Worm (Caenorhabditis elegans) whole organism, young adult: ENCODE measurements around the gene srb-12.

ENCODE experiments used
- B0019.2 ChIP-seq: fragments of 200-800 bp; sonication (Bioruptor generic); conservative IDR thresholded peaks from 2 replicates; pipeline ENCODE4 v1.3.6; 2022; ENCODE audit warnings: missing genetic modification reagents, missing genetic modification characterization, missing compliant biosample characterization
- F10E7.11 ChIP-seq: sonication (generic microtip); optimal IDR thresholded peaks from 2 replicates; lab custom pipeline; 2017; ENCODE audit warnings: mild to moderate bottlenecking, missing genetic modification characterization, moderate library complexity, missing compliant biosample characterization
- F52B5.7 ChIP-seq: sonication (generic microtip); optimal IDR thresholded peaks from 2 replicates; lab custom pipeline; 2016; ENCODE audit warnings: mild to moderate bottlenecking, missing genetic modification characterization, missing compliant biosample characterization
- Y56A3A.18 ChIP-seq: fragments of 200-800 bp; sonication (Bioruptor generic); IDR thresholded peaks from 2 replicates; pipeline ENCODE4 v1.3.6; 2022; ENCODE audit warnings: missing genetic modification reagents, missing genetic modification characterization, missing compliant biosample characterization
- Y67H2A.10 ChIP-seq: fragments of 200-800 bp; sonication (Bioruptor generic); conservative IDR thresholded peaks from 2 replicates; pipeline ENCODE4 v1.3.6; 2022; ENCODE audit warnings: missing genetic modification reagents, missing genetic modification characterization, missing compliant biosample characterization
- akir-1 ChIP-seq: fragments of 200-800 bp; sonication (Bioruptor generic); optimal IDR thresholded peaks from 2 replicates; lab custom pipeline; 2018; ENCODE audit warnings: mild to moderate bottlenecking, missing genetic modification characterization, moderate library complexity, missing compliant biosample characterization
- aptf-3 ChIP-seq: fragments of 200-800 bp; sonication (Bioruptor generic); IDR thresholded peaks from 2 replicates; pipeline ENCODE4 v1.3.6; 2022; ENCODE audit warnings: missing genetic modification characterization, missing compliant biosample characterization
- attf-6 ChIP-seq: fragments of 200-800 bp; sonication (Bioruptor generic); IDR thresholded peaks from 2 replicates; pipeline ENCODE4 v1.3.6; 2022; ENCODE audit warnings: missing genetic modification reagents, missing genetic modification characterization, missing compliant biosample characterization
- bed-1 ChIP-seq: fragments of 200-800 bp; sonication (Bioruptor generic); IDR thresholded peaks from 2 replicates; pipeline ENCODE4 v1.3.6; 2022; ENCODE audit warnings: missing genetic modification reagents, missing genetic modification characterization, missing compliant biosample characterization
- bed-2 ChIP-seq: fragments of 200-800 bp; sonication (Bioruptor generic); IDR thresholded peaks from 2 replicates; pipeline ENCODE4 v1.3.6; 2022; ENCODE audit warnings: missing genetic modification reagents, missing genetic modification characterization, missing compliant biosample characterization
- ccch-3 ChIP-seq: fragments of 200-800 bp; sonication (Bioruptor generic); optimal IDR thresholded peaks from 2 replicates; lab custom pipeline; 2018; ENCODE audit warnings: mild to moderate bottlenecking, missing genetic modification characterization, missing compliant biosample characterization
- ceh-79 ChIP-seq: sonication (generic microtip); optimal IDR thresholded peaks from 2 replicates; lab custom pipeline; 2017; ENCODE audit warnings: mild to moderate bottlenecking, missing genetic modification characterization, missing compliant biosample characterization
- chd-7 ChIP-seq: sonication (generic microtip); optimal IDR thresholded peaks from 2 replicates; lab custom pipeline; 2016; ENCODE audit warnings: mild to moderate bottlenecking, missing genetic modification characterization, moderate library complexity, missing compliant biosample characterization
- dox-1 ChIP-seq: fragments of 200-800 bp; sonication (Bioruptor generic); IDR thresholded peaks from 2 replicates; pipeline ENCODE4 v1.3.6; 2022; ENCODE audit warnings: missing genetic modification reagents, missing genetic modification characterization, missing compliant biosample characterization
- dpff-1 ChIP-seq: sonication (generic microtip); optimal IDR thresholded peaks from 2 replicates; lab custom pipeline; 2017; ENCODE audit warnings: mild to moderate bottlenecking, missing genetic modification characterization, missing compliant biosample characterization
- ekl-4 ChIP-seq: fragments of 200-800 bp; sonication (Bioruptor generic); IDR thresholded peaks from 2 replicates; pipeline ENCODE4 v1.3.6; 2022; ENCODE audit warnings: missing genetic modification reagents, missing genetic modification characterization, missing compliant biosample characterization
- hlh-12 ChIP-seq: sonication (generic microtip); optimal IDR thresholded peaks from 2 replicates; lab custom pipeline; 2016; ENCODE audit warnings: missing genetic modification characterization, missing compliant biosample characterization
- hmg-20 ChIP-seq: fragments of 200-800 bp; sonication (Bioruptor generic); IDR thresholded peaks from 2 replicates; pipeline ENCODE4 v1.3.6; 2022; ENCODE audit warnings: missing genetic modification reagents, missing genetic modification characterization, missing compliant biosample characterization
- hrde-1 ChIP-seq: sonication (generic microtip); optimal IDR thresholded peaks from 2 replicates; lab custom pipeline; 2016; ENCODE audit warnings: missing genetic modification characterization, mild to moderate bottlenecking, missing compliant biosample characterization, moderate library complexity, missing genotype, missing genetic modification reagents, borderline replicate concordance
- let-526 ChIP-seq: fragments of 200-800 bp; sonication (Bioruptor generic); IDR thresholded peaks from 2 replicates; pipeline ENCODE4 v1.3.6; 2022; ENCODE audit warnings: missing genetic modification reagents, missing genetic modification characterization, missing compliant biosample characterization
- lsl-1 ChIP-seq: fragments of 200-800 bp; sonication (Bioruptor generic); optimal IDR thresholded peaks from 2 replicates; lab custom pipeline; 2018; ENCODE audit warnings: mild to moderate bottlenecking, missing genetic modification characterization, moderate library complexity, missing compliant biosample characterization
- madf-10 ChIP-seq: sonication (generic microtip); optimal IDR thresholded peaks from 2 replicates; lab custom pipeline; 2016; ENCODE audit warnings: mild to moderate bottlenecking, missing genetic modification characterization, missing compliant biosample characterization
- madf-6 ChIP-seq: fragments of 200-800 bp; sonication (Bioruptor generic); IDR thresholded peaks from 2 replicates; pipeline ENCODE4 v1.3.6; 2022; ENCODE audit warnings: missing genetic modification reagents, missing genetic modification characterization, missing compliant biosample characterization
- madf-8 ChIP-seq: fragments of 200-800 bp; sonication (Bioruptor generic); conservative IDR thresholded peaks from 2 replicates; pipeline ENCODE4 v1.3.6; 2022; ENCODE audit warnings: missing genetic modification reagents, missing genetic modification characterization, missing compliant biosample characterization
- nhr-179 ChIP-seq: sonication (generic microtip); optimal IDR thresholded peaks from 2 replicates; lab custom pipeline; 2016; ENCODE audit warnings: mild to moderate bottlenecking, missing genetic modification characterization, missing compliant biosample characterization
- nhr-80 ChIP-seq: sonication (generic microtip); optimal IDR thresholded peaks from 2 replicates; lab custom pipeline; 2016; ENCODE audit warnings: missing genetic modification characterization, missing compliant biosample characterization
- pbrm-1 ChIP-seq: fragments of 200-800 bp; sonication (Bioruptor generic); IDR thresholded peaks from 2 replicates; pipeline ENCODE4 v1.3.6; 2022; ENCODE audit warnings: missing genetic modification reagents, missing genetic modification characterization, missing compliant biosample characterization
- rcor-1 ChIP-seq: fragments of 200-800 bp; sonication (Bioruptor generic); IDR thresholded peaks from 2 replicates; pipeline ENCODE4 v1.3.6; 2022; ENCODE audit warnings: missing genetic modification reagents, missing genetic modification characterization, missing compliant biosample characterization
- rec-8 ChIP-seq, 2 experiments: sonication (generic microtip); optimal IDR thresholded peaks; 2 replicates each; lab custom pipeline; 2016; ENCODE audit warnings: mild to moderate bottlenecking in 2 of 2, missing genetic modification characterization in 2 of 2, missing genetic modification reagents in 2 of 2, missing genotype in 2 of 2, missing biosample characterization in 1 of 2, missing compliant biosample characterization in 1 of 2, moderate library complexity in 1 of 2
- repo-1 ChIP-seq: sonication (generic microtip); optimal IDR thresholded peaks from 2 replicates; lab custom pipeline; 2017; ENCODE audit warnings: mild to moderate bottlenecking, missing genetic modification characterization, missing compliant biosample characterization
- snpc-1.1 ChIP-seq: sonication (generic microtip); optimal IDR thresholded peaks from 2 replicates; lab custom pipeline; 2017; ENCODE audit warnings: missing genetic modification characterization, mild to moderate bottlenecking, missing compliant biosample characterization, antibody characterized with exemption, moderate library complexity, missing genotype, missing genetic modification reagents; ENCODE audit not compliant: insufficient read depth
- snpc-3.4 ChIP-seq: sonication (generic microtip); optimal IDR thresholded peaks from 2 replicates; lab custom pipeline; 2017; ENCODE audit warnings: missing genetic modification characterization, mild to moderate bottlenecking, missing compliant biosample characterization, antibody characterized with exemption, moderate library complexity, missing genotype, missing genetic modification reagents
- snpc-4 ChIP-seq, 5 experiments: fragments of 150-350 bp in 1 of 5; sonication (generic microtip) in 4 of 5; optimal IDR thresholded peaks; 2 replicates each; lab custom pipeline; 2014 to 2018; ENCODE audit warnings: missing genetic modification characterization in 5 of 5, missing biosample characterization in 3 of 5, antibody characterized with exemption in 2 of 5, mild to moderate bottlenecking in 2 of 5, missing compliant biosample characterization in 2 of 5, missing genotype in 2 of 5, moderate library complexity in 2 of 5, missing genetic modification reagents in 1 of 5
- tbp1 ChIP-seq: fragments of 200-800 bp; sonication (Bioruptor generic); optimal IDR thresholded peaks from 2 replicates; lab custom pipeline; 2018; ENCODE audit warnings: mild to moderate bottlenecking, missing genetic modification characterization, missing compliant biosample characterization
- tlf-1 ChIP-seq: fragments of 200-800 bp; sonication (Bioruptor generic); optimal IDR thresholded peaks from 2 replicates; lab custom pipeline; 2018; ENCODE audit warnings: mild to moderate bottlenecking, missing genetic modification characterization, missing compliant biosample characterization
- unc-62 ChIP-seq: fragments of 150-350 bp; optimal IDR thresholded peaks from 2 replicates; lab custom pipeline; 2014; ENCODE audit warnings: missing biosample characterization, missing genetic modification reagents, missing genetic modification characterization
- zim-3 ChIP-seq: sonication (generic microtip); optimal IDR thresholded peaks from 2 replicates; lab custom pipeline; 2017; ENCODE audit warnings: mild to moderate bottlenecking, missing genetic modification characterization, moderate library complexity, missing compliant biosample characterization

Gene srb-12

DNA sequence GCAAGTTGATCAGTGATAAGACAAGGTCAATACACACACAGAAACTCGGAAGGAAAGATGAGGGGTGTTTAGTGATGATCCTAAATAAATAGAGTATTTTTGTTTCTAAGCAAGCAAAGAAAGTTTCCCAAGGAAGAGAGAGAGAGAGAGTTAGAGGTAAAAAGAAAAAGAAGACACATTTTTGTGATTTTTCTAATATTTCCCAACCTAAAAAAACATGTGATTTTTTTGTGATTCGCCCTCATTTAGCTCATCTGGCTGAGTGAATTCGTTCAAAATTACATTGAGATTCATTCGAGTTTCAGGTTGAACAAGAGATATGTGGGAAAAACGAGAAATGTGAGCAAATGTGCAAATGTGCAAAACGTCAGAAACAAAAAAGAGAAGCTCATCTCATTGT, 3.6 kb downstream of the srb-12 start, which contains the start of gene srb-16:
srb-16 (minus strand) TSS at position 101 of the 400 bp plus-strand sequence.
- TF ChIP-seq aptf-3 (GFP tag; lab: Robert Waterston, UW): no peak
- TF ChIP-seq madf-6 (GFP tag; lab: Robert Waterston, UW): no peak

DNA sequence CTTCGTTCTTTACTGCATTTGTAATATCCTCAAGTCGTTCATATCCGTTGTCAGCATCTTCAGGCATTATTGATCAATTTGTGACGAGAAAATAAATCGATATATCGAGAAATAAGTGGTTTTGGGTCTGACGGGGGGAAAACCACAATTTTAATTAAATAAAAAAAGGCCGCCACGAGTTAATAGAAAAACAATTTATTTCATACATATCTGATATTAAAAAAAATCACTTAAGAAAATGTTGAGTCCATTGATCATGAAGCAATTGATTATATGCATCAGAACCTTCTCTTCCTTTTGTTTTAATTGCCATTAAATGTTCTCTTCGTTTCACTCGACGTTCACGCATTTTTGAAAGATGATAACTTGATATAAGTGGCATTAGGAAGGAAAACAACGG, 6.1 kb downstream of the srb-12 start, which contains the start of gene F58A6.5:
F58A6.5 (minus strand) TSS at position 101 of the 400 bp plus-strand sequence.
- TF ChIP-seq pbrm-1: no peak
- no peak for TF ChIP-seq nhr-179 (tag; lab: Kevin White, UChicago)
- TF ChIP-seq madf-8: no peak
- no peak for TF ChIP-seq tlf-1 (GFP tag; lab: Kevin White, UChicago)
- TF ChIP-seq attf-6 (GFP tag; lab: Robert Waterston, UW): no peak
- no peak for TF ChIP-seq dpff-1 (tag; lab: Kevin White, UChicago)
- no peak for TF ChIP-seq rcor-1 (GFP tag; lab: Robert Waterston, UW)
- TF ChIP-seq Y56A3A.18 (GFP tag; lab: Robert Waterston, UW): no peak
- no peak for TF ChIP-seq hrde-1
- TF ChIP-seq unc-62 (GFP tag; lab: Kevin White, UChicago): no peak
- TF ChIP-seq F52B5.7: no peak
- TF ChIP-seq tbp1 (GFP tag; lab: Kevin White, UChicago): no peak
- no peak for TF ChIP-seq snpc-4 (GFP tag; optimal IDR thresholded peaks at IDR 0.05; lab: Kevin White, UChicago)
- TF ChIP-seq snpc-4 (tag; optimal IDR thresholded peaks at IDR 0.05; lab: Kevin White, UChicago): no peak

DNA sequence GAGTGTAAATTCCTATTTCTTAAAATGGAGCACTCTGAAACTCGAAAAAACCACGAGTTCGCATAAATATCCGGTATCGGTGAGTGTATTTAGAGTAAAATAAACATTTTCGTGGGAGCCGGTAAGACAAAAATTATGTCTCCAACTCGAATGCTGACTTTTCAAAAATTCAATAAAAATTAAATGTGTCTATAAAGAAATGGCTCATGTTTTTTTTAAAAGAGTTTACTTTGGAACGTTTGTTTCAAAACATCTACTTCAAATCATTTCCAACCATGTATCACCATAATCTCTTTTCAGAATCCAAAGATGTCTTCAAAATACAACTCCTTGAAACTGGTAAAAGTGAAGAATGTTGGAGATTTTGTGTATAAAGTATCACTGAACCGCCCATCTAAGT, 11.8 kb downstream of the srb-12 start, which contains the start of gene F58A6.1:
F58A6.1 (plus strand) TSS at position 301 of the 400 bp plus-strand sequence.
- no peak for TF ChIP-seq B0019.2 (GFP tag; lab: Robert Waterston, UW)

DNA sequence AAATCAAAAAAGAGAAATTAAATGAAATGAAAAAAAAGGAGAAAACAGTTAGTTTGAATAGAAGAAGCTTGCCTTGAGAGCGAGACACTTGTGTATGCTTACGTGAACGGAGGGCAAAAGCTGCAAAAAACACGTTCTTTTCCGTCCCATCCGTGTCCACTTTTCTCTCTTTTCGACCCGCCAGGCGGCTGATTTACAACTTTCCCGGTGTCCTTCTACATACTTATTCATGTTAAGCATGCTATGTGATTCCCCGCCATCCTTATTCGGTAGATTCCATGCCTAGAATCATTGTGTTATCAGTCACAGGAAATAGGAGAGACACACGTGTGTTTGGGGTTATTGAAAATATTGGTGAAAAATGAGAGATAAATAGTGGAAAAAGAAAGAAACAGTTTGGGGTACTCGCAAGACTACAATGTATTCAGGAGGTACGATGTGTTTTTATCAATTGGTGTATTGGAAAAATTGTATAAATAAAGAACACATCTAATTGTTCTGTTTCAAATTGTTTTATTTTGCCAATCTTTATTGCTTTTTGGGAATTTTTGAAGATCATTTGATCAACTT, 12.4 kb downstream of the srb-12 start, which contains the start of gene nas-29:
nas-29 (minus strand) TSS at position 92 of the 570 bp plus-strand sequence.
- 0 out of 2 replicates have a peak, but pooled peaks have one; percentile 29 for TF ChIP-seq dox-1
- TF ChIP-seq ccch-3: no peak
- TF ChIP-seq akir-1: no peak
- TF ChIP-seq let-526 (GFP tag; lab: Robert Waterston, UW): no peak
- no peak for TF ChIP-seq snpc-1.1 (tag; lab: Kevin White, UChicago)
- TF ChIP-seq nhr-80 (tag; lab: Kevin White, UChicago): peak; percentile 79
- no peak for TF ChIP-seq ekl-4 (GFP tag; lab: Robert Waterston, UW)

DNA sequence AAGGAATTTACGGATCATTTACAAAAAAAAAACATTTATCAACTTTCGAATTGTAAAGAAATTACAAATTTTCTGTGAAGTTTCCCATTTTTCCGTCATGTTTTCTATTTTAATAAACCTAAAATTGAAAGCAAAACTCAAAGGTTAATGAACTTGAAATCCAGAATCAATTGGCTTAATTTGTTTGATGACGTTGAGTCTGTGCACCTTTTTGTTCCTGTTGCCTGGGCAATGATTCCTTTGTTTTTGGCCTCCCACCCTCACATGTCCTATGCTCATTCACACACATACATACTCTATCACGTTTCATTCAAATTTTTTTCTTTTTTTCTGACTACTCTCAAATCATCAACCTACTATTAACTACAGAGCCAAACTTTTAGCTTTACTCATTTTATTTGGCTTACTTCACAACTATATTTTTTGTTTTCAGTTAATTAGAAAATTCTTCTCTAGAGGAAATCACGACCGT, 18.1 kb downstream of the srb-12 start, which contains the start of gene F58A6.2:
F58A6.2 (plus strand) TSS at position 422 of the 472 bp plus-strand sequence.
- no peak for TF ChIP-seq lsl-1 (GFP tag; lab: Kevin White, UChicago)
- TF ChIP-seq repo-1 (tag; lab: Kevin White, UChicago): no peak
- TF ChIP-seq nhr-80 (tag; lab: Kevin White, UChicago): no peak
- no peak for TF ChIP-seq hrde-1
- TF ChIP-seq snpc-4 (GFP tag; optimal IDR thresholded peaks at IDR 0.05; lab: Kevin White, UChicago): no peak
- no peak for TF ChIP-seq snpc-4 (tag; optimal IDR thresholded peaks at IDR 0.05; lab: Kevin White, UChicago)
- TF ChIP-seq bed-1 (GFP tag; lab: Robert Waterston, UW): no peak

DNA sequence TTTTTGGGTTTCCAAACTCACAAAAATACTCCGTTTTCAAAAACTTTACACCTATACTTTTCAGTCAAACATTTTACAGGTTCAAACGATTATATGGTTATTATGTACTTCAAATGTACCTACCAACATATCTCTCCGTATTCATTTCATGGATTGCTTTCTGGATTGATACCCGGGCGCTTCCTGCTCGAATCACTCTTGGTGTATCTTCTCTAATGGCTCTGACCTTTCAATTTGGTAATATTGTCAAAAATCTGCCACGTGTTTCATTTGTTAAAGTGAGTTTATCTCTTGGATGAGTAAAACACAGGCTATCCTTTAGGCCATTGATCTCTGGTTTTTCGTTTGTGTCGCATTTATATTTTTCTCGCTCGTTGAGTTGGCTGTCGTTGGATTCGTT, 22.6 kb downstream of the srb-12 start:
- TF ChIP-seq ceh-79 (no peak), chd-7 (tag; lab: Kevin White, UChicago) (no peak), bed-2 (GFP tag; lab: Robert Waterston, UW) (no peak), nhr-80 (tag; lab: Kevin White, UChicago) (no peak), snpc-3.4 (tag; lab: Kevin White, UChicago) (no peak), rec-8 (tag; optimal IDR thresholded peaks at IDR 0.05; lab: Kevin White, UChicago) (no peak), madf-10 (no peak), hlh-12 (tag; lab: Kevin White, UChicago) (no peak), snpc-1.1 (tag; lab: Kevin White, UChicago) (no peak), Y67H2A.10 (GFP tag; lab: Robert Waterston, UW) (no peak), unc-62 (GFP tag; lab: Kevin White, UChicago) (no peak), Y56A3A.18 (GFP tag; lab: Robert Waterston, UW) (no peak), hmg-20 (GFP tag; lab: Robert Waterston, UW) (no peak), F10E7.11 (no peak), zim-3 (tag; lab: Kevin White, UChicago) (no peak), bed-1 (GFP tag; lab: Robert Waterston, UW) (no peak)
